Fruit fly (Drosophila melanogaster): ENCODE results near the gene Sh3beta.

Sh3beta gene

dm6 chr3L:7356386-7357117, 12.5 kb downstream of the Sh3beta start, which contains the start of gene CTCF (continued):
- TF ChIP-seq CG34224 (GFP tag; IDR thresholded peaks at IDR 0.05; ENCODE audit: partially characterized antibody) (peak; percentile 73), CG13296 (GFP tag; optimal IDR thresholded peaks at IDR 0.05) (peak; percentile 37), Tbp (GFP tag; optimal IDR thresholded peaks at IDR 0.05) (peak; percentile 49), CG16815 (GFP tag; optimal IDR thresholded peaks at IDR 0.05) (no peak), Jarid2 (GFP tag; optimal IDR thresholded peaks at IDR 0.05) (no peak), kay (GFP tag; optimal IDR thresholded peaks at IDR 0.05) (no peak), ewg (GFP tag; optimal IDR thresholded peaks at IDR 0.05) (peak; percentile 16), schlank (tag; optimal IDR thresholded peaks at IDR 0.05) (no peak), Antp (GFP tag; optimal IDR thresholded peaks at IDR 0.05) (peak; percentile 55), CG15479 (GFP tag; optimal IDR thresholded peaks at IDR 0.05) (no peak), sob (GFP tag; IDR thresholded peaks at IDR 0.05) (no peak), chm (GFP tag; IDR thresholded peaks at IDR 0.05) (no peak), slp2 (GFP tag; optimal IDR thresholded peaks at IDR 0.05) (peak; percentile 39), CG31224 (GFP tag; IDR thresholded peaks at IDR 0.05) (no peak), CG2116 (GFP tag; optimal IDR thresholded peaks at IDR 0.05) (peak; percentile 73), nmo (GFP tag; optimal IDR thresholded peaks at IDR 0.05) (peak; percentile 90), CG7928 (GFP tag; optimal IDR thresholded peaks at IDR 0.05) (no peak), CG15601 (tag; optimal IDR thresholded peaks at IDR 0.05) (peak; percentile 34), exex (tag; optimal IDR thresholded peaks at IDR 0.05) (peak; percentile 74), pfk (GFP tag; optimal IDR thresholded peaks at IDR 0.05) (peak; percentile 16), cg (GFP tag; optimal IDR thresholded peaks at IDR 0.05) (no peak), Sin3A (optimal IDR thresholded peaks at IDR 0.05) (peak; percentile 44), HmgZ (tag; optimal IDR thresholded peaks at IDR 0.05) (peak; percentile 24), eve (GFP tag; optimal IDR thresholded peaks at IDR 0.05) (no peak), CG16863 (GFP tag; optimal IDR thresholded peaks at IDR 0.05) (peak; percentile 40), CG5180 (GFP tag; optimal IDR thresholded peaks at IDR 0.05) (no peak), CG10462 (GFP tag; optimal IDR thresholded peaks at IDR 0.05) (no peak), her (GFP tag; optimal IDR thresholded peaks at IDR 0.05) (peak; percentile 20), dpn (GFP tag; optimal IDR thresholded peaks at IDR 0.05) (peak; percentile 53 to 59), CTCF (GFP tag; optimal IDR thresholded peaks at IDR 0.05) (peak; percentile 100), Poxn (GFP tag; IDR thresholded peaks at IDR 0.05) (no peak), CG8944 (GFP tag; optimal IDR thresholded peaks at IDR 0.05) (peak; percentile 41), CG43689 (GFP tag; IDR thresholded peaks at IDR 0.05) (no peak), Six4 (GFP tag; optimal IDR thresholded peaks at IDR 0.05) (peak; percentile 3), Spps (tag; optimal IDR thresholded peaks at IDR 0.05) (no peak), Dip3 (GFP tag; optimal IDR thresholded peaks at IDR 0.05) (no peak), CG13624 (GFP tag; optimal IDR thresholded peaks at IDR 0.05) (peak; percentile 45), CG17612 (GFP tag; IDR thresholded peaks at IDR 0.05) (no peak), Hr78 (GFP tag; optimal IDR thresholded peaks at IDR 0.05) (no peak), insv (GFP tag; optimal IDR thresholded peaks at IDR 0.05) (peak in 1 of 2 experiments; percentile 50), trem (tag; optimal IDR thresholded peaks at IDR 0.05) (peak; percentile 91), CG17912 (GFP tag; optimal IDR thresholded peaks at IDR 0.05) (no peak), CG7271 (tag; optimal IDR thresholded peaks at IDR 0.05) (peak; percentile 39), Elba2 (GFP tag; optimal IDR thresholded peaks at IDR 0.05) (no peak), CG34422 (GFP tag; IDR thresholded peaks at IDR 0.05) (peak; percentile 63), Rfx (GFP tag; IDR thresholded peaks at IDR 0.05) (peak; percentile 63; the same call in 1 of the 2 replicates), disco-r (GFP tag; optimal IDR thresholded peaks at IDR 0.05) (no peak), Dip2 (GFP tag; IDR thresholded peaks at IDR 0.05) (no peak), Scr (GFP tag; IDR thresholded peaks at IDR 0.05; ENCODE audit: partially characterized antibody) (peak; percentile 80), Myb (GFP tag; optimal IDR thresholded peaks at IDR 0.05) (peak; percentile 60), Gsc (GFP tag; IDR thresholded peaks at IDR 0.05) (no peak)
